Worm (Caenorhabditis elegans): Measurements from ENCODE around the gene smf-1.

smf-1 gene

ce11 chrX:6718595-6718994 is 4.3 kb downstream of the smf-1 start, which contains the start of gene smf-2:
Gene smf-2, minus strand, starts transcription at chrX:6718695.
- TF ChIP-seq tra-1 (GFP tag; IDR thresholded peaks at IDR 0.05): no peak
- TF ChIP-seq madf-9 (GFP tag; conservative IDR thresholded peaks at IDR 0.05): no peak
- no peak for TF ChIP-seq Y5F2A.4 (GFP tag; optimal IDR thresholded peaks at IDR 0.05)
- no peak for TF ChIP-seq nhr-11 (tag; optimal IDR thresholded peaks at IDR 0.05)
- no peak for TF ChIP-seq pqm-1 (tag; optimal IDR thresholded peaks at IDR 0.05)
- no peak for TF ChIP-seq nhr-42 (GFP tag; IDR thresholded peaks at IDR 0.05)
- no peak for TF ChIP-seq lin-38 (GFP tag; IDR thresholded peaks at IDR 0.05)
- no peak for TF ChIP-seq hif-1 (tag; optimal IDR thresholded peaks at IDR 0.05)
- no peak for TF ChIP-seq arid-1 (GFP tag; conservative IDR thresholded peaks at IDR 0.05)
- no peak for TF ChIP-seq ZK546.5 (tag; optimal IDR thresholded peaks at IDR 0.05)
- TF ChIP-seq T26A8.4 (GFP tag; IDR thresholded peaks at IDR 0.05): no peak
- TF ChIP-seq snpc-1.2 (GFP tag; IDR thresholded peaks at IDR 0.05): no peak
- TF ChIP-seq ces-1 (GFP tag; optimal IDR thresholded peaks at IDR 0.05): no peak
- no peak for TF ChIP-seq hlh-30 (tag; optimal IDR thresholded peaks at IDR 0.05; ENCODE audit: insufficient read depth)
- no peak for TF ChIP-seq hmg-1.1 (GFP tag; IDR thresholded peaks at IDR 0.05)
- TF ChIP-seq ceh-44 (GFP tag; IDR thresholded peaks at IDR 0.05): no peak
- TF ChIP-seq D1046.2 (GFP tag; IDR thresholded peaks at IDR 0.05): no peak
- TF ChIP-seq nhr-102 (tag; optimal IDR thresholded peaks at IDR 0.05): no peak
- TF ChIP-seq ZK337.2 (GFP tag; IDR thresholded peaks at IDR 0.05): no peak

DNA sequence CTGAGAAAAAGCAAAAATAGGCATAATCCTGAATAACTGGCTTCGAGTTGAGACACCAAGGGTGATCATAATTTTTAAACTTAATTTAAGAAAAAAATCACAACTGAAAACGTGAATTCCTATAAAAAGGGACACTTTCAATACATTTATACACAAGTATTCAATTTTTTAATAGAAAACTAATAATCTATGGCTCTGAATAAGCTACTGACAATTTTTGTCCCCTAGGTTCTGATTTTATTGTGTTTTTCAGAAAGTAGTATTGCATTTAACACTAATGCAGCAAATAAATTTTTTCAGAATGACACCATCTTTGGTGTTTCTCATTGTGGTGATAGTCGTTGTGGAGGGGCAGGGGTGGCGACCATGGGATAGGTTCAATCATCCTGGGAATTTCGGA is 9.6 kb downstream of the smf-1 start, which contains the start of gene nas-11:
TSS of gene nas-11 (plus strand) at position 301 of the 400 bp plus-strand sequence.
- TF ChIP-seq T26A8.4 (GFP tag; IDR thresholded peaks at IDR 0.05): no peak
- TF ChIP-seq aha-1 (tag): peak; percentile 9

DNA sequence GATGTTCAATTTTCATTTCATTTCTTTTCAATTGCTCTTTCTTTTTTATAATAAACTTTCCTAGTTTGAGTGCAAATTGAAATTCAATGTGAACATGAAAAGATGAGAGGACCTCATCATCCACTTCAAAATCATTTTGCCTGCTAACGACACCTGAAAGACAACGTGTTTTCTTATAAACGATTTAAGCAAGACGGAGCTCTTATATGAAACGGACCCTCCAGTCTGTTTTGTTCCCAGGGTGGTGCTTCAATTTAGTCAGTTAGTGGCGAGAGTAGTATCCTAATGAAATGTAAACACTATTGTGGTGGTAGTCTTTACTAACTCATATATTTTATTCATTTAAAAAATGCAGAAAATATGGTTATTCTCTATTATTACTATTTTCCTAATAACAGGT is 13.6 kb downstream of the smf-1 start, which contains the start of gene acr-3:
TSS of gene acr-3 (plus strand) at position 301 of the 400 bp plus-strand sequence.
- TF ChIP-seq F49E8.2 (tag; optimal IDR thresholded peaks at IDR 0.05; ENCODE audit: borderline replicate concordance): no peak
- no peak for TF ChIP-seq zfp-2 (tag; optimal IDR thresholded peaks at IDR 0.05)
- no peak for TF ChIP-seq mes-2 (tag; optimal IDR thresholded peaks at IDR 0.05; ENCODE audit: poor library complexity, severe bottlenecking)
- no peak for TF ChIP-seq lin-39 (tag; optimal IDR thresholded peaks at IDR 0.05)
- TF ChIP-seq tra-1 (GFP tag; IDR thresholded peaks at IDR 0.05): no peak
- TF ChIP-seq nhr-111 (GFP tag; optimal IDR thresholded peaks at IDR 0.05): no peak
- TF ChIP-seq php-3 (GFP tag; IDR thresholded peaks at IDR 0.05): no peak
- no peak for TF ChIP-seq hif-1 (tag; optimal IDR thresholded peaks at IDR 0.05)
- no peak for TF ChIP-seq nhr-10 (tag; optimal IDR thresholded peaks at IDR 0.05)
- no peak for TF ChIP-seq nhr-41 (GFP tag; IDR thresholded peaks at IDR 0.05)
- no peak for TF ChIP-seq nhr-77 (tag; optimal IDR thresholded peaks at IDR 0.05)
- TF ChIP-seq mdt-29 (GFP tag; IDR thresholded peaks at IDR 0.05): no peak
- TF ChIP-seq mdl-1 (tag; optimal IDR thresholded peaks at IDR 0.05): no peak
- no peak for TF ChIP-seq dmd-9 (GFP tag; IDR thresholded peaks at IDR 0.05)
- no peak for TF ChIP-seq dmd-6 (GFP tag; IDR thresholded peaks at IDR 0.05)
- no peak for TF ChIP-seq nhr-11 (tag; optimal IDR thresholded peaks at IDR 0.05)
- no peak for TF ChIP-seq nhr-48 (tag; optimal IDR thresholded peaks at IDR 0.05)
- TF ChIP-seq daf-16 (GFP tag; optimal IDR thresholded peaks at IDR 0.05): no peak
- no peak for TF ChIP-seq daf-16 (tag; optimal IDR thresholded peaks at IDR 0.05)
- no peak for TF ChIP-seq fos-1 (tag; optimal IDR thresholded peaks at IDR 0.05)

DNA sequence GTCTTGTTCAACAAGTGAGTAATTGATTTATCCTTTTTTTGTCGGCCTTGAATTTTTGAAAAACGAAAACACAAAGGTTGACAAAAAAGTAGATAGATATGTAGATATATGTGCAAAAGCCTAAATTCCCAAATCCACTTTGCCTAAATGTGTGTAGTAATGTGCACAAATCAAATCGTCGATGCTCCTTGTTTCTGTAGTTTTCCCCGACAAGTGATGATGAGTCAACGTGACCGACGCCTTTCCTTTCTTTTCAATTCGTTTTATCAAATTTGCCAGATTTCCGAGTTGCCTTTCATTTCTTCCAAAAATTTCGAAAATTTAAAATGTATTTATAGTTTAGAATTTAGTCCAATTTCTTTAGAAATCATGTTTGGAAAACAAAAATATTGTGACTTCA is 17.7 kb downstream of the smf-1 start:
- TF ChIP-seq egl-43 (GFP tag; IDR thresholded peaks at IDR 0.05) (no peak), fkh-10 (GFP tag; optimal IDR thresholded peaks at IDR 0.05) (peak; percentile 94), unc-62 (GFP tag; optimal IDR thresholded peaks at IDR 0.05 in 1 of 2) (peak in 1 of 2 experiments; percentile 37), unc-62 (tag; optimal IDR thresholded peaks at IDR 0.05) (no peak), tra-1 (GFP tag; IDR thresholded peaks at IDR 0.05) (no peak), ces-1 (GFP tag; optimal IDR thresholded peaks at IDR 0.05) (peak; percentile 78), ceh-20 (GFP tag; IDR thresholded peaks at IDR 0.05) (no peak), ctbp-1 (GFP tag; IDR thresholded peaks at IDR 0.05) (peak; percentile 49; the same call in 1 of the 2 replicates), set-16 (GFP tag; IDR thresholded peaks at IDR 0.05) (no peak)

Measured in whole organism, L4 larva.